Fruit fly (Drosophila melanogaster) whole organism, wandering third instar larva: ENCODE data around the gene CG42693.

Experiments
- Abd-B ChIP-seq: fragments of >200 bp; optimal IDR thresholded peaks from 2 replicates; lab custom pipeline; 2017; ENCODE audit warnings: missing biosample characterization, missing genetic modification characterization
- CG32264 ChIP-seq: fragments of 200-800 bp; sonication (Bioruptor generic); optimal IDR thresholded peaks from 2 replicates; lab custom pipeline; 2016; ENCODE audit warnings: missing biosample characterization, missing genetic modification characterization
- CrebA ChIP-seq: fragments of 200-800 bp; sonication (Bioruptor generic); optimal IDR thresholded peaks from 2 replicates; lab custom pipeline; 2016; ENCODE audit warnings: missing biosample characterization, mild to moderate bottlenecking, missing genetic modification characterization, borderline replicate concordance
- Dfd ChIP-seq: fragments of >200 bp; optimal IDR thresholded peaks from 2 replicates; lab custom pipeline; 2017; ENCODE audit warnings: missing biosample characterization, missing genetic modification characterization
- Dif ChIP-seq: fragments of 200-275, 200-300 bp; sonication (Bioruptor generic); optimal IDR thresholded peaks from 2 replicates; lab custom pipeline; 2018; ENCODE audit warnings: missing biosample characterization, missing genetic modification characterization; ENCODE audit not compliant: partially characterized antibody
- HLH106 ChIP-seq: fragments of 200-800 bp; optimal IDR thresholded peaks from 3 replicates; lab custom pipeline; 2019; ENCODE audit warnings: missing biosample characterization, mild to moderate bottlenecking, missing genetic modification characterization, moderate library complexity
- Hnf4 ChIP-seq: fragments of 200-800 bp; sonication (Bioruptor generic); optimal IDR thresholded peaks from 2 replicates; lab custom pipeline; 2016; ENCODE audit warnings: missing biosample characterization, mild to moderate bottlenecking, missing genetic modification characterization
- Hr83 ChIP-seq: fragments of 200-300 bp; sonication (Bioruptor generic); optimal IDR thresholded peaks from 2 replicates; lab custom pipeline; 2016; ENCODE audit warnings: missing biosample characterization, mild to moderate bottlenecking, missing genetic modification characterization, moderate library complexity; ENCODE audit not compliant: poor library complexity, severe bottlenecking
- Jra ChIP-seq: sonication (Bioruptor generic); optimal IDR thresholded peaks from 2 replicates; lab custom pipeline; 2016; ENCODE audit warnings: missing biosample characterization, missing genetic modification characterization
- OdsH ChIP-seq: fragments of 200-800 bp; sonication (Bioruptor generic); optimal IDR thresholded peaks from 2 replicates; lab custom pipeline; 2016; ENCODE audit warnings: missing biosample characterization, mild to moderate bottlenecking, missing genetic modification characterization
- Rel ChIP-seq, 2 experiments: fragments of 200-800 bp; sonication (Bioruptor generic) in 1 of 2; optimal IDR thresholded peaks; 2 replicates in 1 of 2; 3 replicates in 1 of 2; lab custom pipeline; 2016 to 2019; ENCODE audit warnings: mild to moderate bottlenecking in 2 of 2, missing biosample characterization in 2 of 2, missing genetic modification characterization in 2 of 2, moderate library complexity in 1 of 2
- Sp1 ChIP-seq: fragments of 200-800 bp; sonication (Bioruptor generic); optimal IDR thresholded peaks from 3 replicates; lab custom pipeline; 2019; ENCODE audit warnings: missing biosample characterization, mild to moderate bottlenecking, missing genetic modification characterization, moderate library complexity
- Vsx2 ChIP-seq: fragments of 200-300, 225-300 bp; sonication (Bioruptor generic); optimal IDR thresholded peaks from 2 replicates; lab custom pipeline; 2018; ENCODE audit warnings: missing biosample characterization, missing genetic modification characterization; ENCODE audit not compliant: partially characterized antibody
- br ChIP-seq: fragments of 200-800 bp; sonication (Bioruptor generic); optimal IDR thresholded peaks from 2 replicates; lab custom pipeline; 2016; ENCODE audit warnings: missing biosample characterization, missing genetic modification characterization
- brk ChIP-seq: fragments of 200-800 bp; sonication (Bioruptor generic); optimal IDR thresholded peaks from 2 replicates; lab custom pipeline; 2016; ENCODE audit warnings: missing biosample characterization, mild to moderate bottlenecking, missing genetic modification characterization
- dl ChIP-seq, 2 experiments: fragments of 175-275, 200-275 bp in 1 of 2; fragments of 200-275 bp in 1 of 2; sonication (Bioruptor generic); optimal IDR thresholded peaks; lab custom pipeline; 2018; ENCODE audit warnings: mild to moderate bottlenecking in 2 of 2, missing biosample characterization in 2 of 2, missing genetic modification characterization in 2 of 2, moderate library complexity in 2 of 2; ENCODE audit not compliant: partially characterized antibody in 2 of 2, insufficient read depth in 1 of 2
- dmrt93B ChIP-seq: fragments of 200-800 bp; sonication (Bioruptor generic); optimal IDR thresholded peaks from 2 replicates; lab custom pipeline; 2018; ENCODE audit warnings: missing biosample characterization, mild to moderate bottlenecking, missing genetic modification characterization
- dsf ChIP-seq: sonication (Bioruptor generic); optimal IDR thresholded peaks from 2 replicates; lab custom pipeline; 2016; ENCODE audit warnings: missing biosample characterization, missing genetic modification characterization, borderline replicate concordance
- ey ChIP-seq: fragments of 200-800 bp; sonication (Bioruptor generic); optimal IDR thresholded peaks from 2 replicates; lab custom pipeline; 2016; ENCODE audit warnings: missing biosample characterization, missing genetic modification characterization
- foxo ChIP-seq, 2 experiments: fragments of 200-800 bp; sonication (Bioruptor generic); optimal IDR thresholded peaks; 2 replicates in 1 of 2; 3 replicates in 1 of 2; lab custom pipeline; 2016 to 2017; ENCODE audit warnings: missing biosample characterization in 2 of 2, missing genetic modification characterization in 2 of 2
- fru ChIP-seq: fragments of 200-800 bp; sonication (Bioruptor generic); optimal IDR thresholded peaks from 3 replicates; lab custom pipeline; 2016; ENCODE audit warnings: missing biosample characterization, mild to moderate bottlenecking, missing genetic modification characterization
- h ChIP-seq: fragments of 200-800 bp; sonication (Bioruptor generic); optimal IDR thresholded peaks from 3 replicates; lab custom pipeline; 2016; ENCODE audit warnings: missing biosample characterization, mild to moderate bottlenecking, missing genetic modification characterization
- jim ChIP-seq: fragments of 175-275, 200-325 bp; sonication (Bioruptor generic); optimal IDR thresholded peaks from 2 replicates; lab custom pipeline; 2016; ENCODE audit warnings: missing biosample characterization, mild to moderate bottlenecking, missing genetic modification characterization
- lola ChIP-seq: fragments of >200 bp; optimal IDR thresholded peaks from 2 replicates; lab custom pipeline; 2017; ENCODE audit warnings: missing biosample characterization, missing genetic modification characterization
- pan ChIP-seq: fragments of >200 bp; optimal IDR thresholded peaks from 2 replicates; lab custom pipeline; 2017
- psq ChIP-seq: fragments of 200-800 bp; sonication (Bioruptor generic); optimal IDR thresholded peaks from 3 replicates; lab custom pipeline; 2017; ENCODE audit warnings: missing biosample characterization, mild to moderate bottlenecking, missing genetic modification characterization, moderate library complexity
- rgr ChIP-seq: fragments of 200-800 bp; sonication (Bioruptor generic); optimal IDR thresholded peaks from 3 replicates; lab custom pipeline; 2016; ENCODE audit warnings: missing biosample characterization, mild to moderate bottlenecking, missing genetic modification characterization
- sage ChIP-seq: fragments of 200-800 bp; sonication (Bioruptor generic); optimal IDR thresholded peaks from 2 replicates; lab custom pipeline; 2016; ENCODE audit warnings: missing biosample characterization, mild to moderate bottlenecking, missing genetic modification characterization
- sv ChIP-seq: fragments of 200-800 bp; sonication (Bioruptor generic); optimal IDR thresholded peaks from 3 replicates; lab custom pipeline; 2016; ENCODE audit warnings: missing biosample characterization, missing genetic modification characterization
- usp ChIP-seq: fragments of >200 bp; optimal IDR thresholded peaks from 2 replicates; lab custom pipeline; 2017; ENCODE audit warnings: missing biosample characterization, missing genetic modification characterization
- woc ChIP-seq: sonication (Bioruptor generic); optimal IDR thresholded peaks from 2 replicates; lab custom pipeline; 2016; ENCODE audit warnings: missing biosample characterization, mild to moderate bottlenecking, missing genetic modification characterization

CG42693 gene

DNA sequence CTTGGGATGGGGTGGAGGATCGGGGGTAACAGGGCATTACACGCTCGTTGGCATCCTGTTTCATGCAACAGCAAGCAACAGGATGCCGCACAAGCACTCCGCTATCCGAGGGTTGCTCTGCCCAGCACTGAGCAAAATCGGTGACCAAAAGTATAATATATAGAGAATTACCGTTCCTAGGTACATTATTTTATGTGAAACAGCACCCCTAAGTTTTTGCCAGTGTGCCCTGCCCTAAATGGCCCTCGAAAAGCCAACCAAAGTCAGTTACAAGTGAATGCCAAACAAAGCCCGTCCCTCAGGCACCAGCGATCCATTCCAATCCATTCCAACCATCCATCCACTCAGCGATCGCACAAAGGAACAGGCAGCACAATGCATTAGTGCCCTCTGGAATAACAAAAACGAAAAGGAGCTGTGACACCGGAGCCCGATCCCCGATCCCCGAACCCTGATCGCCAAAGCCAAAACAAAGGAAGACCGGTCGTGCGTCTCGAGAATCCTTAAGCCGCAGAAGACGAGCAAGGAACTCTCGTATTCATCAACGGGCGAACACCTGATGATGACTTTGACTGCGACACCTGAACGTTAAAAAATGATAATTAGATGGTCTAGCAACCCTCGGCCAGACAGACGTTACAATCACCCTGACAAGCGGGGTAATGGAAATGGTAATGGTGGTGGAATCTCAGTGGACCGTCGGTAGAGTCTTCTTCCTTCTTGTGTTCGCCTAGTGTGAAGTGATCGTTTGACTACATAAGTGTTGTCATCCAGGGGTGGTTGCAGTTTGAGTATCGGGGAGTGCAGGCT, 24.9 kb downstream of the CG42693 start:
- TF ChIP-seq foxo (GFP tag; optimal IDR thresholded peaks at IDR 0.05; lab: Kevin White, UChicago) (peak in 1 of 2 experiments; percentile 61), dl (GFP tag; optimal IDR thresholded peaks at IDR 0.05; lab: Kevin White, UChicago; ENCODE audit: insufficient read depth in 1 of 2, partially characterized antibody in 2 of 2) (no peak), psq (GFP tag; lab: Kevin White, UChicago) (no peak), rgr (GFP tag; lab: Kevin White, UChicago) (peak; percentile 13), pan (lab: Kevin White, UChicago) (no peak), Vsx2 (no peak), ey (peak; percentile 2), woc (GFP tag; lab: Kevin White, UChicago) (peak; percentile 46), br (GFP tag; lab: Kevin White, UChicago) (peak; percentile 32), lola (GFP tag; lab: Kevin White, UChicago) (no peak), fru (GFP tag; lab: Kevin White, UChicago) (peak; percentile 64), brk (GFP tag; lab: Kevin White, UChicago) (no peak), HLH106 (peak; percentile 11), h (GFP tag; lab: Kevin White, UChicago) (peak; percentile 49), Sp1 (GFP tag; lab: Kevin White, UChicago) (peak; percentile 20), Hr83 (no peak)

DNA sequence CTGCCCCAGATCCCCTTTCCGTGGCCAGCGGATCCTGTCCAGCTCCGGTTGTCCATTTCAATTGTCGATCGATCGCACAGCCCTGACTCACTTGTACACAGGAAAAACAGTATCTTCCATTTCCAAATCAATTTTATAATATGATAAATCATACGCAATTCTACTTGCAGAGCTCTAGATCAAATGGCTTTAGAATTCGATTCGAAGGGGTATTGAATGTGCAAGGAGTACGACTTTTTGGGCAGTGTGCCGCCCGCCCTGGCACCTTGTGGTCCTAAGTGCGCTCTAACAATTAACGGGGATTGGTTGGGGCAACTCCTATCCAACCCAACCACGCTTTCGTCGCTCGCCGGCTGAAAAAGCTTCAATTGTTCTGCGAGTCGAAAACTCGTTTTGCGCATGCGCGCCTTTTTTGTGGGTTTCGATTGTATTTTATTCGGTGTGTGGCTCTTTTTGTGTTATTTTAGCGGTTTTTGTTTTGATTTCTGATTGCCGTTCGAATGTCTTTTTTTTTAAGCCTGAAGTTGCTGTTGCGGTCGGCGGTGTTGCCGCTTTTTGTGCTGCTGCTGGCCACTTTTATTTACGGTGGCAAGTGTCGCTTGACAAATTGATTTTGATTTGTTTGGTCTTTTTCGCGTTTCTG, 25.9 kb downstream of the CG42693 start:
- peak; percentile 60 for TF ChIP-seq sage
- peak; percentile 32 for TF ChIP-seq fru (GFP tag; lab: Kevin White, UChicago)
- peak; percentile 52 for TF ChIP-seq br (GFP tag; lab: Kevin White, UChicago)
- TF ChIP-seq CrebA = no peak
- TF ChIP-seq HLH106 = peak; percentile 38
- no peak for TF ChIP-seq usp (GFP tag; lab: Kevin White, UChicago)
- peak; percentile 44 for TF ChIP-seq Rel (GFP tag; optimal IDR thresholded peaks at IDR 0.05; lab: Kevin White, UChicago)
- no peak for TF ChIP-seq Rel (tag; optimal IDR thresholded peaks at IDR 0.05; lab: Kevin White, UChicago)
- TF ChIP-seq dsf (GFP tag; lab: Kevin White, UChicago) = no peak
- TF ChIP-seq brk (GFP tag; lab: Kevin White, UChicago) = peak; percentile 6
- peak; percentile 75 for TF ChIP-seq ey
- peak; percentile 15 for TF ChIP-seq Hnf4 (GFP tag; lab: Kevin White, UChicago)
- TF ChIP-seq Dfd (GFP tag; lab: Kevin White, UChicago) = no peak
- TF ChIP-seq woc (GFP tag; lab: Kevin White, UChicago) = peak; percentile 49
- peak; percentile 33 for TF ChIP-seq CG32264
- peak; percentile 49 for TF ChIP-seq Sp1 (GFP tag; lab: Kevin White, UChicago)
- TF ChIP-seq rgr (GFP tag; lab: Kevin White, UChicago) = peak; percentile 65
- peak; percentile 32 for TF ChIP-seq dmrt93B (GFP tag; lab: Kevin White, UChicago)
- TF ChIP-seq psq (GFP tag; lab: Kevin White, UChicago) = peak; percentile 78
- TF ChIP-seq OdsH (GFP tag; lab: Kevin White, UChicago) = peak; percentile 61
- peak; percentile 77 for TF ChIP-seq h (GFP tag; lab: Kevin White, UChicago)
- TF ChIP-seq pan (lab: Kevin White, UChicago) = no peak
- peak; percentile 12 for TF ChIP-seq Dif (GFP tag; lab: Kevin White, UChicago)
- TF ChIP-seq dl (GFP tag; optimal IDR thresholded peaks at IDR 0.05; lab: Kevin White, UChicago; ENCODE audit: insufficient read depth in 1 of 2, partially characterized antibody in 2 of 2) = no peak
- peak in 1 of 2 experiments; percentile 48 for TF ChIP-seq foxo (GFP tag; optimal IDR thresholded peaks at IDR 0.05; lab: Kevin White, UChicago)
- TF ChIP-seq, all 38 proteins: peak for 18

DNA sequence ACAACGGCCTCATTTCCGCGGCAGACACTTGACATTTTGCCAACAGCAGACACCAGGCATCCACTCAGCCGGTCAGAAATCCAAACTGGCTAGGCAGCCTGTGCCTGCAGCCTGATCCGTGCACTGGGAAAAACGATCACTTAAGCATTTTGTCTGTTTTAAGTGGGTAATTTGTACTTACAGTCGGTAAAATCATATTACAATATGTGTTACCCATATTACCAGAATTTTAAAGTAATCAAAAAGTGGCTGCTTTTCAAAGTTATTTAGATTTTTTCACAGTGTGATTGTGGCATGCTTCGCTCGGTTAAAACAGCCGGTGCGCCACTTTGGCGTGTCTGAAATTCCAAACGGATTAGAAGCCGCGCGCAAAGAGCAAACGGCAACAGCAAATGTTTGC, 27.4 kb downstream of the CG42693 start:
- TF ChIP-seq ey (peak; percentile 84), br (GFP tag; lab: Kevin White, UChicago) (peak; percentile 76), psq (GFP tag; lab: Kevin White, UChicago) (peak; percentile 68), rgr (GFP tag; lab: Kevin White, UChicago) (peak; percentile 84), CrebA (no peak), dmrt93B (GFP tag; lab: Kevin White, UChicago) (peak; percentile 51), Jra (peak; percentile 37), sv (no peak), usp (GFP tag; lab: Kevin White, UChicago) (no peak), Sp1 (GFP tag; lab: Kevin White, UChicago) (peak; percentile 71), jim (GFP tag; lab: Kevin White, UChicago) (no peak), HLH106 (peak; percentile 74), fru (GFP tag; lab: Kevin White, UChicago) (peak; percentile 85), dsf (GFP tag; lab: Kevin White, UChicago) (no peak), Dfd (GFP tag; lab: Kevin White, UChicago) (no peak), foxo (GFP tag; optimal IDR thresholded peaks at IDR 0.05; lab: Kevin White, UChicago) (peak; percentile 18 to 83), Abd-B (GFP tag; lab: Kevin White, UChicago) (no peak), h (GFP tag; lab: Kevin White, UChicago) (peak; percentile 81), Dif (GFP tag; lab: Kevin White, UChicago) (no peak), OdsH (GFP tag; lab: Kevin White, UChicago) (peak; percentile 80), woc (GFP tag; lab: Kevin White, UChicago) (peak; percentile 64), Hnf4 (GFP tag; lab: Kevin White, UChicago) (peak; percentile 80), CG32264 (peak; percentile 17), sage (peak; percentile 25), Hr83 (no peak)
- TF ChIP-seq, all 38 proteins: peak for 16
